Fruit fly (Drosophila melanogaster): ENCODE data around the gene CG42834.

Gene CG42834

dm6 chr3R:17430481-17430880 is 11.9 kb downstream of the CG42834 start:
- TF ChIP-seq Drgx (GFP tag; IDR thresholded peaks at IDR 0.05) (peak; percentile 68), CG18262 (tag; optimal IDR thresholded peaks at IDR 0.05) (no peak), CG4820 (GFP tag; optimal IDR thresholded peaks at IDR 0.05) (no peak)

DNA sequence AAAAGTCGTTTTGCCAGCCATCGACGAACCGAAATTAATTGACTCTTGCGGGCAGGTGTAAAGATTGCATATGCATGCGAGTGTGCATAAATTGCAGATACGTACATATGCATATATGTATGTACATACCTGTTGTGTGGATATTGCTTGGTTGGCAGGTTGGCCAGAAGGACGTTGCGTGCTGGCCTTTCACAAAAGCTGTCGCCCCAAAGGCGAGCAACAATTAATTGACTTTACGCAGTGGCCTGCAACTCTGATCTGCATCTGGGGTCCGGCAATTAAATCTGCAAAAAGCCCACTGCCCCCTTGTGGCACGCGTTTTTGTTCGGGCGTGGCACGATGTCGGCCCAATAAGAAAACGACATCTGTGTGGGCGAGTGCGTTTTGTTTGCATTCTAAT is 14.6 kb downstream of the CG42834 start:
- TF ChIP-seq Elba2 (GFP tag; optimal IDR thresholded peaks at IDR 0.05), result peak; percentile 31
- TF ChIP-seq hb (GFP tag; IDR thresholded peaks at IDR 0.05; ENCODE audit: partially characterized antibody), result no peak
- TF ChIP-seq h (optimal IDR thresholded peaks at IDR 0.05), result no peak
- no peak for TF ChIP-seq CG9215 (GFP tag; IDR thresholded peaks at IDR 0.05)
- no peak for TF ChIP-seq tio (GFP tag; optimal IDR thresholded peaks at IDR 0.05)
- no peak for TF ChIP-seq nau (GFP tag; optimal IDR thresholded peaks at IDR 0.05)
- no peak for TF ChIP-seq CG4617 (GFP tag; optimal IDR thresholded peaks at IDR 0.05; ENCODE audit: borderline replicate concordance)
- TF ChIP-seq ind (GFP tag; optimal IDR thresholded peaks at IDR 0.05), result no peak
- 0 out of 3 replicates have a peak, but pooled peaks have one; percentile 9 for TF ChIP-seq CG11456 (GFP tag; IDR thresholded peaks at IDR 0.05)

DNA sequence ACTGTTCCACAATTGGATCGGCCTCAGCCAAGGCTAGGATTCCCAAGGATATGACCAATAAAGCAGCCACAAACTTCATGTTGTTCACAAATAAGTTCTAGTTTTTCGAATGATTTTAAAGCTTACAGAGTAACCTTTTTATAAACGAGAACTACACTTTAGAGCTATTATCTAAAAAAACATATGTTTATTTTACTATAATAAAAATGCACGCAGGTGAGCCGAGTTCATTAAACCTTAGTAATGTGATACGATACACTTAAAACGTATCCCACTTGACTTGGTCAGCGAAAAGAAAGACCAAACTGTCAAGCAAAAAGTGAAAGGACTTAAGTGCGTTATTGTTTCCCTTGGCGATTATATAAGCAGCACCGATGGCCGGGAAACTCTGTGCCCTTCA is 15.8 kb downstream of the CG42834 start, which contains the start of gene CG44090:
Gene CG44090, minus strand, starts transcription at position 101 of the 400 bp plus-strand sequence.
- TF ChIP-seq sd (tag; optimal IDR thresholded peaks at IDR 0.05) (no peak), Adf1 (GFP tag; IDR thresholded peaks at IDR 0.05) (no peak), az2 (GFP tag; optimal IDR thresholded peaks at IDR 0.05) (no peak), CG30020 (tag; optimal IDR thresholded peaks at IDR 0.05) (no peak), gcm2 (GFP tag; optimal IDR thresholded peaks at IDR 0.05) (no peak)

DNA sequence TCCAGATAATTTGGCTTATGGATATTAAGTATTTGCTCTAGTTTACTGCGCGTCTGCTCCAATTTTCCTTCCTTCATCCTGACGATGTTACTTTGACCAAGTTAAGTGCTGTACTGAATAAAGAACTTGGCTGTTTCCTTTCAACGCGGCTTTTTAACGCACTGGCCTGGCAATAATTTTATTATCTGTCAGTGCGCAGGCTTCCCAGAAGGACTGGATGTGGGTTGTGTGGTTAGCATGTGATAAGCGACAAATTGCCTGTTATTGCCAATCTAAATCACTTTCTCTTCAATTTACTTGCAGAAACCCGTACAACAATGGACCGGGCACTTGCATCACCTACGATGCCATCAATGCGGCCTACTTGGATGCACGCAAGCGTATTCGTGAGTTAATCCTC is 22.1 kb downstream of the CG42834 start, which contains the start of gene CG14331:
Gene CG14331, minus strand, starts transcription at position 101 of the 400 bp plus-strand sequence.
- TF ChIP-seq chm (GFP tag; IDR thresholded peaks at IDR 0.05) (no peak), CG9932 (GFP tag; IDR thresholded peaks at IDR 0.05) (no peak), danr (GFP tag; IDR thresholded peaks at IDR 0.05) (no peak), Lim3 (GFP tag; IDR thresholded peaks at IDR 0.05) (no peak), CG17829 (tag; optimal IDR thresholded peaks at IDR 0.05) (no peak), otp (GFP tag; IDR thresholded peaks at IDR 0.05) (no peak), eyg (GFP tag; optimal IDR thresholded peaks at IDR 0.05) (no peak), odd (GFP tag; optimal IDR thresholded peaks at IDR 0.05) (no peak), Ptx1 (GFP tag; IDR thresholded peaks at IDR 0.05) (no peak), row (GFP tag; IDR thresholded peaks at IDR 0.05) (no peak), CG9876 (GFP tag; optimal IDR thresholded peaks at IDR 0.05) (no peak), ato (GFP tag; IDR thresholded peaks at IDR 0.05; ENCODE audit: partially characterized antibody) (no peak), CG33213 (GFP tag; optimal IDR thresholded peaks at IDR 0.05) (no peak), Bdp1 (GFP tag; optimal IDR thresholded peaks at IDR 0.05) (no peak), crp (GFP tag; optimal IDR thresholded peaks at IDR 0.05) (no peak), CG30431 (GFP tag; optimal IDR thresholded peaks at IDR 0.05) (no peak), CG17186 (GFP tag; optimal IDR thresholded peaks at IDR 0.05) (no peak), jing (GFP tag; optimal IDR thresholded peaks at IDR 0.05) (no peak)

- TF ChIP-seq CG12769 (tag; optimal IDR thresholded peaks at IDR 0.05) (peak; percentile 60), CG6254 (GFP tag; optimal IDR thresholded peaks at IDR 0.05) (no peak), vvl (GFP tag; IDR thresholded peaks at IDR 0.05) (peak; percentile 60; the same call in 1 of the 2 replicates), Gsc (GFP tag; IDR thresholded peaks at IDR 0.05) (no peak), dm (GFP tag; optimal IDR thresholded peaks at IDR 0.05) (no peak), sd (tag; optimal IDR thresholded peaks at IDR 0.05) (peak; percentile 74), sc (optimal IDR thresholded peaks at IDR 0.05) (no peak), sc (GFP tag; optimal IDR thresholded peaks at IDR 0.05) (no peak), chinmo (GFP tag; IDR thresholded peaks at IDR 0.05; ENCODE audit: partially characterized antibody) (0 out of 4 replicates have a peak, but pooled peaks have one; percentile 57), Awh (GFP tag; IDR thresholded peaks at IDR 0.05) (peak; percentile 61)
Measured at dm6 chr3R:17447615-17448014, 29.1 kb downstream of the CG42834 start.
